Worm (Caenorhabditis elegans): ENCODE measurements around the gene dlat-2.

- no peak for TF ChIP-seq Y75B8A.6 (GFP tag; IDR thresholded peaks at IDR 0.05)
- peak; percentile 78 for TF ChIP-seq pqm-1 (tag; optimal IDR thresholded peaks at IDR 0.05)
- no peak for TF ChIP-seq nhr-237 (tag; optimal IDR thresholded peaks at IDR 0.05)
- no peak for TF ChIP-seq snpc-4 (tag; optimal IDR thresholded peaks at IDR 0.05)
- no peak for TF ChIP-seq daf-12 (tag; optimal IDR thresholded peaks at IDR 0.05)
- TF ChIP-seq ztf-11 (tag; optimal IDR thresholded peaks at IDR 0.05): no peak
- TF ChIP-seq pha-4 (GFP tag; IDR thresholded peaks at IDR 0.05): no peak
- TF ChIP-seq pha-4 (tag; optimal IDR thresholded peaks at IDR 0.05): no peak
Observed at ce11 chrIV:17387442-17387967, 7.1 kb downstream of the dlat-2 start, which contains the start of gene T02D1.8.
